2 fruit fly cellular contexts compared by ENCODE assay signal in the genomic region with DNA sequence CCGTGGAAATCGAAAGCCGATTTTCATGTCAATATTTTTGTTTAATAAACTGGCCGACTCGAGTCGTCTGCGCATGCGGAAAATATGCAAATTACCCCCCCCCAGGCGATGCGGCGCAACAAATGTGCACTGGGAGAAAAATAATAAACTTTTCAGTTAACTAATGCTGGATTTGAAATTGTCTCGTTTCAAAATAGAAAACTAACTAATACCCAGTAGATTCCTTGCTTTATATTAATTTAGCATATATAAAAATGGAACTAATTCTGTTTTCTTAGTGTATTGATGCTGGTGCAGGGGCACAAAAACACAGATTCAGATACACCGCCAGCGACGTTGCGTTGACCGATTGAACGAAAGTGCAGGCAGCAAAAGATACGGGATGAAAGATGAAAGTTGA.
TF ChIP-seq lines count a peak whose summit lies in the region.

No protein-coding gene starts in this region.

TF ChIP-seq in whole organism, embryonic, 481 proteins besides CTCF, POLR2A, EP300 and RAD21 (continued from another document and continues in another):
- TF ChIP-seq bowl (GFP tag; IDR thresholded peaks at IDR 0.05; lab: Robert Waterston, UW), result no peak
- no peak for TF ChIP-seq ken (GFP tag; IDR thresholded peaks at IDR 0.05; lab: Robert Waterston, UW)
- TF ChIP-seq ranshi (GFP tag; IDR thresholded peaks at IDR 0.05; lab: Robert Waterston, UW), result no peak; the same call in 1 of the 2 replicates
- no peak for TF ChIP-seq CG11723 (GFP tag; optimal IDR thresholded peaks at IDR 0.05; lab: Kevin White, UChicago)
- TF ChIP-seq fd102C (GFP tag; optimal IDR thresholded peaks at IDR 0.05; lab: Kevin White, UChicago), result no peak
- no peak for TF ChIP-seq HmgD (GFP tag; optimal IDR thresholded peaks at IDR 0.05; lab: Kevin White, UChicago)
- TF ChIP-seq chn (GFP tag; optimal IDR thresholded peaks at IDR 0.05; lab: Kevin White, UChicago), result no peak
- TF ChIP-seq Gsc (GFP tag; IDR thresholded peaks at IDR 0.05; lab: Robert Waterston, UW), result no peak
- TF ChIP-seq Jarid2 (GFP tag; optimal IDR thresholded peaks at IDR 0.05; lab: Kevin White, UChicago), result no peak
- TF ChIP-seq ewg (GFP tag; optimal IDR thresholded peaks at IDR 0.05; lab: Kevin White, UChicago), result no peak
- TF ChIP-seq CG3065 (GFP tag; optimal IDR thresholded peaks at IDR 0.05; lab: Kevin White, UChicago), result no peak
- no peak for TF ChIP-seq corto (GFP tag; optimal IDR thresholded peaks at IDR 0.05; lab: Kevin White, UChicago)
- TF ChIP-seq CG14014 (GFP tag; IDR thresholded peaks at IDR 0.05; lab: Robert Waterston, UW), result no peak
- no peak for TF ChIP-seq pb (GFP tag; optimal IDR thresholded peaks at IDR 0.05; lab: Kevin White, UChicago)
- TF ChIP-seq Aef1 (GFP tag; IDR thresholded peaks at IDR 0.05; lab: Robert Waterston, UW), result no peak
- no peak for TF ChIP-seq run (tag; optimal IDR thresholded peaks at IDR 0.05; lab: Kevin White, UChicago)
- no peak for TF ChIP-seq Ravus (GFP tag; IDR thresholded peaks at IDR 0.05; lab: Robert Waterston, UW)
- TF ChIP-seq Xrp1 (GFP tag; IDR thresholded peaks at IDR 0.05; lab: Robert Waterston, UW), result peak; percentile 47; the same call in 1 of the 2 replicates
- no peak for TF ChIP-seq slou (GFP tag; optimal IDR thresholded peaks at IDR 0.05; lab: Kevin White, UChicago)
- no peak for TF ChIP-seq CG14441 (GFP tag; IDR thresholded peaks at IDR 0.05; lab: Robert Waterston, UW)
- no peak for TF ChIP-seq Doc2 (GFP tag; IDR thresholded peaks at IDR 0.05; lab: Robert Waterston, UW)
- TF ChIP-seq luna (GFP tag; optimal IDR thresholded peaks at IDR 0.05; lab: Kevin White, UChicago), result no peak
- TF ChIP-seq az2 (GFP tag; optimal IDR thresholded peaks at IDR 0.05; lab: Kevin White, UChicago), result peak; percentile 11
- TF ChIP-seq ato (GFP tag; IDR thresholded peaks at IDR 0.05; lab: Robert Waterston, UW; ENCODE audit: partially characterized antibody), result no peak
- no peak for TF ChIP-seq Mrtf (GFP tag; IDR thresholded peaks at IDR 0.05; lab: Robert Waterston, UW)
- TF ChIP-seq CG1603 (tag; optimal IDR thresholded peaks at IDR 0.05; lab: Kevin White, UChicago), result peak; percentile 45
- TF ChIP-seq Pdp1 (GFP tag; optimal IDR thresholded peaks at IDR 0.05; lab: Kevin White, UChicago), result no peak
- TF ChIP-seq HLH54F (GFP tag; optimal IDR thresholded peaks at IDR 0.05; lab: Kevin White, UChicago), result no peak
- TF ChIP-seq Bdp1 (GFP tag; optimal IDR thresholded peaks at IDR 0.05; lab: Kevin White, UChicago), result no peak
- no peak for TF ChIP-seq HLHmδ (GFP tag; optimal IDR thresholded peaks at IDR 0.05; lab: Kevin White, UChicago)
- no peak for TF ChIP-seq Ets97D (GFP tag; optimal IDR thresholded peaks at IDR 0.05; lab: Kevin White, UChicago)
- TF ChIP-seq ac (GFP tag; optimal IDR thresholded peaks at IDR 0.05; lab: Kevin White, UChicago), result no peak
- no peak for TF ChIP-seq bcd (GFP tag; optimal IDR thresholded peaks at IDR 0.05; lab: Kevin White, UChicago)
- TF ChIP-seq Awh (GFP tag; IDR thresholded peaks at IDR 0.05; lab: Robert Waterston, UW), result no peak
- peak; percentile 41 for TF ChIP-seq dmrt99B (tag; optimal IDR thresholded peaks at IDR 0.05; lab: Kevin White, UChicago)
- no peak for TF ChIP-seq CG4328 (GFP tag; optimal IDR thresholded peaks at IDR 0.05; lab: Kevin White, UChicago)
- no peak for TF ChIP-seq Ets65A (GFP tag; lab: Kevin White, UChicago)
- TF ChIP-seq CG17385 (GFP tag; optimal IDR thresholded peaks at IDR 0.05; lab: Kevin White, UChicago), result no peak
- TF ChIP-seq hbn (GFP tag; IDR thresholded peaks at IDR 0.05; lab: Robert Waterston, UW; ENCODE audit: partially characterized antibody), result no peak
- TF ChIP-seq Oaz (GFP tag; IDR thresholded peaks at IDR 0.05; lab: Robert Waterston, UW), result no peak
- no peak for TF ChIP-seq MBD-R2 (GFP tag; IDR thresholded peaks at IDR 0.05; lab: Robert Waterston, UW)
- TF ChIP-seq Fer1 (GFP tag; optimal IDR thresholded peaks at IDR 0.05; lab: Kevin White, UChicago), result no peak
- TF ChIP-seq salm (tag; optimal IDR thresholded peaks at IDR 0.05; lab: Kevin White, UChicago), result no peak
- peak; percentile 6 for TF ChIP-seq ind (GFP tag; optimal IDR thresholded peaks at IDR 0.05; lab: Kevin White, UChicago)
- TF ChIP-seq CG11247 (GFP tag; IDR thresholded peaks at IDR 0.05; lab: Robert Waterston, UW), result no peak
- peak; percentile 8 for TF ChIP-seq CG5245 (GFP tag; optimal IDR thresholded peaks at IDR 0.05; lab: Kevin White, UChicago)
- no peak for TF ChIP-seq Mes4 (GFP tag; optimal IDR thresholded peaks at IDR 0.05; lab: Kevin White, UChicago)
- TF ChIP-seq CG14667 (GFP tag; IDR thresholded peaks at IDR 0.05; lab: Robert Waterston, UW), result no peak
- TF ChIP-seq Drgx (GFP tag; IDR thresholded peaks at IDR 0.05; lab: Robert Waterston, UW), result peak; percentile 81
- no peak for TF ChIP-seq Trl (optimal IDR thresholded peaks at IDR 0.05; lab: Kevin White, UChicago)
- TF ChIP-seq Trl (GFP tag; optimal IDR thresholded peaks at IDR 0.05; lab: Kevin White, UChicago), result no peak
- TF ChIP-seq ara (GFP tag; IDR thresholded peaks at IDR 0.05; lab: Robert Waterston, UW), result peak; percentile 43
- no peak for TF ChIP-seq CG9932 (GFP tag; IDR thresholded peaks at IDR 0.05; lab: Robert Waterston, UW)
- TF ChIP-seq CG2199 (GFP tag; IDR thresholded peaks at IDR 0.05; lab: Robert Waterston, UW), result no peak
- TF ChIP-seq CG15601 (tag; optimal IDR thresholded peaks at IDR 0.05; lab: Kevin White, UChicago), result no peak
- TF ChIP-seq H2.0 (GFP tag; IDR thresholded peaks at IDR 0.05; lab: Robert Waterston, UW), result peak; percentile 12; the same call in 1 of the 2 replicates
- TF ChIP-seq CG43689 (GFP tag; IDR thresholded peaks at IDR 0.05; lab: Robert Waterston, UW), result no peak
- no peak for TF ChIP-seq seq (GFP tag; IDR thresholded peaks at IDR 0.05; lab: Robert Waterston, UW)
- no peak for TF ChIP-seq CG1792 (GFP tag; optimal IDR thresholded peaks at IDR 0.05; lab: Kevin White, UChicago)
- TF ChIP-seq sim (GFP tag; IDR thresholded peaks at IDR 0.05; lab: Robert Waterston, UW), result 0 out of 2 replicates have a peak, but pooled peaks have one; percentile 48
- TF ChIP-seq Atf-2 (GFP tag; optimal IDR thresholded peaks at IDR 0.05; lab: Kevin White, UChicago), result no peak
- no peak for TF ChIP-seq CG11560 (tag; IDR thresholded peaks at IDR 0.05; lab: Robert Waterston, UW)
- TF ChIP-seq CG13424 (tag; optimal IDR thresholded peaks at IDR 0.05; lab: Kevin White, UChicago), result no peak
- no peak for TF ChIP-seq pfk (GFP tag; optimal IDR thresholded peaks at IDR 0.05; lab: Kevin White, UChicago)
- TF ChIP-seq aop (GFP tag; IDR thresholded peaks at IDR 0.05; lab: Robert Waterston, UW), result no peak
- TF ChIP-seq Dip2 (GFP tag; IDR thresholded peaks at IDR 0.05; lab: Robert Waterston, UW), result no peak
- no peak for TF ChIP-seq D19B (GFP tag; optimal IDR thresholded peaks at IDR 0.05; lab: Kevin White, UChicago)
- TF ChIP-seq stc (GFP tag; IDR thresholded peaks at IDR 0.05; lab: Robert Waterston, UW), result no peak

TF ChIP-seq in whole organism, prepupa, 60 proteins besides CTCF, POLR2A, EP300 and RAD21 (continued from another document):
- TF ChIP-seq CG8119 (GFP tag; IDR thresholded peaks at IDR 0.05; lab: Robert Waterston, UW) (peak; percentile 88), Hr39 (GFP tag; optimal IDR thresholded peaks at IDR 0.05; lab: Kevin White, UChicago) (peak; percentile 31), CG6276 (GFP tag; optimal IDR thresholded peaks at IDR 0.05; lab: Kevin White, UChicago) (peak; percentile 78), Eip78C (GFP tag; lab: Kevin White, UChicago) (peak; percentile 90), CG11762 (GFP tag; optimal IDR thresholded peaks at IDR 0.05; lab: Kevin White, UChicago; ENCODE audit: insufficient read depth) (peak; percentile 55), CG8632 (GFP tag; optimal IDR thresholded peaks at IDR 0.05; lab: Kevin White, UChicago) (peak; percentile 50), net (GFP tag; optimal IDR thresholded peaks at IDR 0.05; lab: Kevin White, UChicago) (peak; percentile 47), Eip93F (GFP tag; optimal IDR thresholded peaks at IDR 0.05; lab: Kevin White, UChicago) (no peak), CG10669 (GFP tag; optimal IDR thresholded peaks at IDR 0.05; lab: Kevin White, UChicago) (peak; percentile 61), achi (GFP tag; optimal IDR thresholded peaks at IDR 0.05; lab: Kevin White, UChicago) (peak; percentile 55), CG8319 (GFP tag; optimal IDR thresholded peaks at IDR 0.05; lab: Kevin White, UChicago) (peak; percentile 54), pdm3 (GFP tag; optimal IDR thresholded peaks at IDR 0.05; lab: Kevin White, UChicago) (peak; percentile 56), ss (GFP tag; optimal IDR thresholded peaks at IDR 0.05; lab: Kevin White, UChicago) (no peak), CG10631 (GFP tag; optimal IDR thresholded peaks at IDR 0.05; lab: Kevin White, UChicago) (peak; percentile 54), CG7368 (GFP tag; optimal IDR thresholded peaks at IDR 0.05; lab: Kevin White, UChicago) (peak; percentile 63), CG11902 (GFP tag; optimal IDR thresholded peaks at IDR 0.05; lab: Kevin White, UChicago) (peak; percentile 47), CG6854 (GFP tag; optimal IDR thresholded peaks at IDR 0.05; lab: Kevin White, UChicago) (no peak), CG11294 (GFP tag; IDR thresholded peaks at IDR 0.05; lab: Robert Waterston, UW) (peak; percentile 64), cyc (GFP tag; optimal IDR thresholded peaks at IDR 0.05; lab: Kevin White, UChicago) (peak; percentile 55), Eip75B (GFP tag; optimal IDR thresholded peaks at IDR 0.05; lab: Kevin White, UChicago) (peak; percentile 58), vri (GFP tag; optimal IDR thresholded peaks at IDR 0.05; lab: Kevin White, UChicago) (no peak), esn (GFP tag; optimal IDR thresholded peaks at IDR 0.05; lab: Kevin White, UChicago) (peak; percentile 62), spab (GFP tag; optimal IDR thresholded peaks at IDR 0.05; lab: Kevin White, UChicago) (peak; percentile 21), CG34406 (GFP tag; optimal IDR thresholded peaks at IDR 0.05; lab: Kevin White, UChicago) (peak; percentile 50), fd59A (GFP tag; optimal IDR thresholded peaks at IDR 0.05; lab: Kevin White, UChicago) (no peak), Sox15 (GFP tag; optimal IDR thresholded peaks at IDR 0.05; lab: Kevin White, UChicago) (no peak), CG16779 (tag; optimal IDR thresholded peaks at IDR 0.05; lab: Kevin White, UChicago) (no peak), dac (GFP tag; optimal IDR thresholded peaks at IDR 0.05; lab: Kevin White, UChicago) (peak; percentile 69), lz (GFP tag; optimal IDR thresholded peaks at IDR 0.05; lab: Kevin White, UChicago) (peak; percentile 48), Sox102F (GFP tag; optimal IDR thresholded peaks at IDR 0.05; lab: Kevin White, UChicago) (peak; percentile 51), CG1621 (tag; optimal IDR thresholded peaks at IDR 0.05; lab: Kevin White, UChicago) (no peak), CG4318 (GFP tag; optimal IDR thresholded peaks at IDR 0.05; lab: Kevin White, UChicago) (peak; percentile 71), Ets21C (GFP tag; optimal IDR thresholded peaks at IDR 0.05; lab: Kevin White, UChicago) (peak; percentile 13), CG3919 (GFP tag; optimal IDR thresholded peaks at IDR 0.05; lab: Kevin White, UChicago) (peak; percentile 83), CG6792 (GFP tag; optimal IDR thresholded peaks at IDR 0.05; lab: Kevin White, UChicago) (peak; percentile 61), fd85E (GFP tag; optimal IDR thresholded peaks at IDR 0.05; lab: Kevin White, UChicago) (no peak), eg (GFP tag; IDR thresholded peaks at IDR 0.05; lab: Robert Waterston, UW) (peak; percentile 92), fkh (GFP tag; optimal IDR thresholded peaks at IDR 0.05; lab: Kevin White, UChicago) (no peak)
